Fruit fly (Drosophila melanogaster): ENCODE measurements around the gene CG45492.

CG45492 gene

dm6 chrX:19964215-19964614, 20.3 kb upstream of the CG45492 start (continued):
- no peak for TF ChIP-seq Hey (tag; optimal IDR thresholded peaks at IDR 0.05)
- peak; percentile 18; the same call in 1 of the 2 replicates for TF ChIP-seq HLH3B (GFP tag; IDR thresholded peaks at IDR 0.05)
- TF ChIP-seq Abd-B (GFP tag; optimal IDR thresholded peaks at IDR 0.05), result no peak
- no peak for TF ChIP-seq org-1 (GFP tag; optimal IDR thresholded peaks at IDR 0.05)
- no peak for TF ChIP-seq MBD-R2 (GFP tag; IDR thresholded peaks at IDR 0.05)
- TF ChIP-seq CG5180 (GFP tag; optimal IDR thresholded peaks at IDR 0.05), result no peak
- no peak for TF ChIP-seq CG13296 (GFP tag; optimal IDR thresholded peaks at IDR 0.05)
- no peak for TF ChIP-seq ken (GFP tag; IDR thresholded peaks at IDR 0.05)
- no peak for TF ChIP-seq CrebB (tag; optimal IDR thresholded peaks at IDR 0.05)
- no peak for TF ChIP-seq Sry-β (GFP tag; optimal IDR thresholded peaks at IDR 0.05)
- no peak for TF ChIP-seq her (GFP tag; optimal IDR thresholded peaks at IDR 0.05)
- TF ChIP-seq Dip2 (GFP tag; IDR thresholded peaks at IDR 0.05), result no peak
- TF ChIP-seq bbx (GFP tag; IDR thresholded peaks at IDR 0.05; ENCODE audit: partially characterized antibody), result no peak
- no peak for TF ChIP-seq Six4 (GFP tag; optimal IDR thresholded peaks at IDR 0.05)
- TF ChIP-seq CG6272 (GFP tag; IDR thresholded peaks at IDR 0.05), result no peak
- no peak for TF ChIP-seq lola (GFP tag; optimal IDR thresholded peaks at IDR 0.05)
- TF ChIP-seq Dbx (GFP tag; IDR thresholded peaks at IDR 0.05), result no peak
- no peak for TF ChIP-seq gce (GFP tag; IDR thresholded peaks at IDR 0.05)
- TF ChIP-seq tup (GFP tag; optimal IDR thresholded peaks at IDR 0.05), result no peak
- no peak for TF ChIP-seq da (GFP tag; optimal IDR thresholded peaks at IDR 0.05)
- no peak for TF ChIP-seq CG14965 (GFP tag; optimal IDR thresholded peaks at IDR 0.05; ENCODE audit: borderline replicate concordance)
- TF ChIP-seq Nf-YA (GFP tag; IDR thresholded peaks at IDR 0.05), result no peak
- TF ChIP-seq CG4328 (GFP tag; optimal IDR thresholded peaks at IDR 0.05), result no peak
- TF ChIP-seq CG17829 (tag; optimal IDR thresholded peaks at IDR 0.05), result no peak
- TF ChIP-seq CG15696 (tag; optimal IDR thresholded peaks at IDR 0.05), result no peak
- TF ChIP-seq yki (optimal IDR thresholded peaks at IDR 0.05), result no peak
- no peak for TF ChIP-seq CG11398 (GFP tag; optimal IDR thresholded peaks at IDR 0.05)
- TF ChIP-seq CHES-1-like (GFP tag; optimal IDR thresholded peaks at IDR 0.05), result no peak
- TF ChIP-seq HLHmδ (GFP tag; optimal IDR thresholded peaks at IDR 0.05), result no peak
- TF ChIP-seq CG34224 (GFP tag; IDR thresholded peaks at IDR 0.05; ENCODE audit: partially characterized antibody), result no peak
- TF ChIP-seq dysf (GFP tag; IDR thresholded peaks at IDR 0.05), result peak; percentile 65; the same call in 2 of the 3 replicates
- TF ChIP-seq sd (tag; optimal IDR thresholded peaks at IDR 0.05), result no peak
- no peak for TF ChIP-seq CG3163 (GFP tag; optimal IDR thresholded peaks at IDR 0.05)
- TF ChIP-seq Ravus (GFP tag; IDR thresholded peaks at IDR 0.05), result no peak
- peak; percentile 30 for TF ChIP-seq Hr3 (GFP tag; optimal IDR thresholded peaks at IDR 0.05)
- TF ChIP-seq gro (GFP tag; optimal IDR thresholded peaks at IDR 0.05), result no peak
- TF ChIP-seq CG10147 (GFP tag; optimal IDR thresholded peaks at IDR 0.05), result peak; percentile 4
- no peak for TF ChIP-seq CG10321 (GFP tag; IDR thresholded peaks at IDR 0.05)
- TF ChIP-seq CG10565 (GFP tag; optimal IDR thresholded peaks at IDR 0.05), result no peak
- TF ChIP-seq ems (GFP tag; optimal IDR thresholded peaks at IDR 0.05), result no peak
- TF ChIP-seq Sox100B (GFP tag; optimal IDR thresholded peaks at IDR 0.05), result peak; percentile 27
- peak; percentile 73 for TF ChIP-seq CG11504 (tag; optimal IDR thresholded peaks at IDR 0.05)
- peak; percentile 42 for TF ChIP-seq nmo (GFP tag; optimal IDR thresholded peaks at IDR 0.05)
- no peak for TF ChIP-seq ftz-f1 (GFP tag; optimal IDR thresholded peaks at IDR 0.05)
- no peak for TF ChIP-seq dmrt11E (tag; optimal IDR thresholded peaks at IDR 0.05)
- TF ChIP-seq chn (GFP tag; optimal IDR thresholded peaks at IDR 0.05), result no peak
- no peak for TF ChIP-seq CG9797 (GFP tag; optimal IDR thresholded peaks at IDR 0.05)
- no peak for TF ChIP-seq sens-2 (GFP tag; IDR thresholded peaks at IDR 0.05)
- TF ChIP-seq Blimp-1 (GFP tag; optimal IDR thresholded peaks at IDR 0.05), result no peak
- no peak for TF ChIP-seq CG7357 (GFP tag; IDR thresholded peaks at IDR 0.05)
- TF ChIP-seq NC2α (GFP tag; optimal IDR thresholded peaks at IDR 0.05), result no peak
- TF ChIP-seq Mes4 (GFP tag; optimal IDR thresholded peaks at IDR 0.05), result no peak

Data from whole organism, embryonic.